Worm (Caenorhabditis elegans) whole organism, mixed stage, embryonic: ENCODE data around the gene C26B9.2.

Experiments
- ceh-43 ChIP-seq: fragments of 200-800 bp; sonication (Bioruptor generic); optimal IDR thresholded peaks from 2 replicates; lab custom pipeline; 2018; ENCODE audit warnings: mild to moderate bottlenecking, missing genetic modification characterization, moderate library complexity, missing compliant biosample characterization
- ces-1 ChIP-seq: fragments of 150-350 bp; optimal IDR thresholded peaks from 2 replicates; lab custom pipeline; 2014; ENCODE audit warnings: missing biosample characterization, missing genetic modification reagents, missing genetic modification characterization
- lin-13 ChIP-seq: fragments of 150-350 bp; optimal IDR thresholded peaks from 2 replicates; lab custom pipeline; 2014; ENCODE audit warnings: missing biosample characterization, missing genetic modification characterization
- lsy-2 ChIP-seq: fragments of 150-350 bp; optimal IDR thresholded peaks from 2 replicates; lab custom pipeline; 2014; ENCODE audit warnings: missing biosample characterization, missing genetic modification characterization
- sptf-1 ChIP-seq: sonication (generic microtip); optimal IDR thresholded peaks from 2 replicates; lab custom pipeline; 2017; ENCODE audit warnings: mild to moderate bottlenecking, missing genetic modification characterization, moderate library complexity, missing compliant biosample characterization
- unc-39 ChIP-seq: fragments of 150-350 bp; optimal IDR thresholded peaks from 2 replicates; lab custom pipeline; 2014; ENCODE audit warnings: missing biosample characterization, missing genetic modification characterization
- ztf-11 ChIP-seq: fragments of 150-350 bp; optimal IDR thresholded peaks from 2 replicates; lab custom pipeline; 2014; ENCODE audit warnings: missing biosample characterization, missing genetic modification characterization

- TF ChIP-seq lin-13 (no peak), ztf-11 (no peak), lsy-2 (tag; lab: Kevin White, UChicago) (no peak), sptf-1 (no peak), ceh-43 (GFP tag; lab: Kevin White, UChicago) (no peak), ces-1 (GFP tag; lab: Kevin White, UChicago) (no peak), unc-39 (tag; lab: Kevin White, UChicago) (no peak)
These were observed 2.0 kb downstream of the C26B9.2 start, which contains the start of gene C26B9.7 for ce11 chrX:5342007-5342406.
